Fruit fly (Drosophila melanogaster) whole organism, adult: Measurements from ENCODE around the gene CG44405.

Experiments
- CG11617 ChIP-seq: fragments of 200-800 bp; sonication (Bioruptor generic); optimal IDR thresholded peaks from 2 replicates; lab custom pipeline; 2017; ENCODE audit warnings: mild to moderate bottlenecking, missing biosample characterization, missing genetic modification reagents, missing genetic modification characterization
- CG12768 ChIP-seq: fragments of 200-800 bp; sonication (Bioruptor generic); optimal IDR thresholded peaks from 2 replicates; lab custom pipeline; 2017; ENCODE audit warnings: missing biosample characterization, missing genetic modification characterization, mild to moderate bottlenecking, moderate library complexity, missing genetic modification reagents
- CG14711 ChIP-seq: fragments of 200-800 bp; sonication (Bioruptor generic); optimal IDR thresholded peaks from 2 replicates; lab custom pipeline; 2018; ENCODE audit warnings: missing biosample characterization, mild to moderate bottlenecking, missing genetic modification characterization, moderate library complexity
- CG1620 ChIP-seq: fragments of 200-800 bp; sonication (Bioruptor generic); optimal IDR thresholded peaks from 2 replicates; lab custom pipeline; 2016; ENCODE audit warnings: missing biosample characterization, missing genetic modification characterization
- CG33017 ChIP-seq: fragments of 200-800 bp; sonication (Bioruptor generic); optimal IDR thresholded peaks from 2 replicates; lab custom pipeline; 2018; ENCODE audit warnings: missing biosample characterization, mild to moderate bottlenecking, missing genetic modification characterization, moderate library complexity
- CG5204 ChIP-seq: fragments of 200-800 bp; sonication (Bioruptor generic); optimal IDR thresholded peaks from 2 replicates; lab custom pipeline; 2016; ENCODE audit warnings: missing biosample characterization, missing genetic modification characterization
- CG7045 ChIP-seq: fragments of 200-800 bp; sonication (Bioruptor generic); optimal IDR thresholded peaks from 2 replicates; lab custom pipeline; 2017; ENCODE audit warnings: missing biosample characterization, mild to moderate bottlenecking, missing genetic modification characterization
- CG7101 ChIP-seq: fragments of 200-800 bp; sonication (Bioruptor generic); optimal IDR thresholded peaks from 2 replicates; lab custom pipeline; 2018; ENCODE audit warnings: missing biosample characterization, mild to moderate bottlenecking, missing genetic modification characterization, moderate library complexity
- Clk ChIP-seq: fragments of 200-800 bp; sonication (Bioruptor generic); optimal IDR thresholded peaks from 2 replicates; lab custom pipeline; 2017; ENCODE audit warnings: missing biosample characterization, missing genetic modification characterization
- Crg-1 ChIP-seq: fragments of 200-800 bp; sonication (Bioruptor generic); optimal IDR thresholded peaks from 2 replicates; lab custom pipeline; 2016; ENCODE audit warnings: missing biosample characterization, missing genetic modification characterization
- Hr96 ChIP-seq: fragments of 200-800 bp; sonication (Bioruptor generic); optimal IDR thresholded peaks from 2 replicates; lab custom pipeline; 2016; ENCODE audit warnings: missing biosample characterization, missing genetic modification characterization
- Mnt ChIP-seq: fragments of 200-800 bp; sonication (Bioruptor generic); optimal IDR thresholded peaks from 2 replicates; lab custom pipeline; 2016; ENCODE audit warnings: missing biosample characterization, mild to moderate bottlenecking, missing genetic modification characterization
- bab1 ChIP-seq: fragments of 200-800 bp; sonication (Bioruptor generic); optimal IDR thresholded peaks from 3 replicates; lab custom pipeline; 2019; ENCODE audit warnings: missing biosample characterization, mild to moderate bottlenecking, missing genetic modification characterization, moderate library complexity
- cic ChIP-seq: fragments of 200-800 bp; sonication (Bioruptor generic); optimal IDR thresholded peaks from 2 replicates; lab custom pipeline; 2017; ENCODE audit warnings: missing biosample characterization, mild to moderate bottlenecking, missing genetic modification characterization, moderate library complexity
- cnc ChIP-seq, 2 experiments: fragments of >200 bp; optimal IDR thresholded peaks; 2 replicates each; lab custom pipeline; 2017
- kay ChIP-seq: fragments of 200-800 bp; sonication (Bioruptor generic); peaks from one replicate; lab custom pipeline; 2016; ENCODE audit warnings: missing biosample characterization, missing genetic modification characterization, borderline replicate concordance
- ovo ChIP-seq: fragments of 200-800 bp; sonication (Bioruptor generic); optimal IDR thresholded peaks from 2 replicates; lab custom pipeline; 2016; ENCODE audit warnings: missing biosample characterization, missing genetic modification characterization
- pad ChIP-seq: fragments of 200-800 bp; sonication (Bioruptor generic); optimal IDR thresholded peaks from 3 replicates; lab custom pipeline; 2017; ENCODE audit warnings: missing biosample characterization, missing genetic modification characterization, mild to moderate bottlenecking, moderate library complexity, missing genetic modification reagents
- tj ChIP-seq: fragments of 200-800 bp; sonication (Bioruptor generic); optimal IDR thresholded peaks from 3 replicates; lab custom pipeline; 2017; ENCODE audit warnings: missing biosample characterization, mild to moderate bottlenecking, missing genetic modification characterization, moderate library complexity
- toe ChIP-seq: fragments of 200-800 bp; sonication (Bioruptor generic); optimal IDR thresholded peaks from 2 replicates; lab custom pipeline; 2016; ENCODE audit warnings: missing biosample characterization, missing genetic modification characterization

The CG44405 gene

DNA sequence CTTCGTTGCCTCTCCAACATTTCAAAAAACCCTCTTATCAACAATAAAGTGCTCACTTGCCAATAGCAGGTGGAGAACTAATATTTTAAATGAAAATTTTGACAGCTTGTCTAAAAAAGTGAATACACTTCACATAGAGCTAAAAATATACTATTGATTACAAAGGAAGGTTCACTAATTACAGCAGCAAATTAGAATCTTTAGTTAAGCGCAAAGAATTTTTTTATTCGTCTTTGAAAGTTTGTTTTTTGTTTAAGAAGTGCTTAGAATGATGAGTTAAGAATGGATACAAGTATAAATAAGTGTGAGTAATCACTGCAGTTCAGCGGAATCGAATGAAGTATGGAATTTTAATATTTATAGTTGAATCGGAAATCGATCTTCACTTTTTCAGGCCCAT lies at the start of gene CG44405:
Gene CG44405 (minus strand): TSS at position 101 of the 400 bp plus-strand sequence.
- TF ChIP-seq kay (GFP tag; lab: Kevin White, UChicago): no peak
- TF ChIP-seq pad (GFP tag; lab: Kevin White, UChicago): no peak
- no peak for TF ChIP-seq bab1 (GFP tag; lab: Kevin White, UChicago)
- no peak for TF ChIP-seq cic (GFP tag; lab: Kevin White, UChicago)
- TF ChIP-seq cnc (optimal IDR thresholded peaks at IDR 0.05; lab: Kevin White, UChicago): no peak
- TF ChIP-seq CG7101 (tag; lab: Kevin White, UChicago): no peak
- TF ChIP-seq CG5204 (GFP tag; lab: Kevin White, UChicago): no peak
- TF ChIP-seq Hr96: no peak
- TF ChIP-seq CG33017 (tag; lab: Kevin White, UChicago): no peak
- TF ChIP-seq CG1620 (GFP tag; lab: Kevin White, UChicago): no peak
- no peak for TF ChIP-seq CG7045
- no peak for TF ChIP-seq CG11617 (GFP tag; lab: Kevin White, UChicago)
- TF ChIP-seq CG14711 (tag; lab: Kevin White, UChicago): no peak

DNA sequence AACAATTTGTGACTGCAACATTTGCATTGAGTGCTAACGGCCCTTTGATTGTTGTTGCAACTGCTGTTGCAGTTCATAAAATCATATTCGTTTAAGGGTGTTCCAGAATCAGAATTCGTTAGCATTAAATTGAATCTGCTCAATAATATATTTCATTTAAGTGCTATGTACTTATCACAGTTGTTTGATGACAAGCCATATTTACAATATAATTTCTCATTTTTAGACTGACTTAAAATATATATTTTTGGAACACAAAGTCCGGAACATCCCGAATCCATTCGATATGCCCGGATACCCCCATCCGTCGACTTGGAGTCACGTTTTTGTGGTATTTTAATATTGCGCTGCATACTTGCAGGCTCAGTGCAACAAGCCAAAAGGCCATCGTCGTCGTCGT lies 48.7 kb upstream of the CG44405 start:
- no peak for TF ChIP-seq cic (GFP tag; lab: Kevin White, UChicago)
- no peak for TF ChIP-seq bab1 (GFP tag; lab: Kevin White, UChicago)
- no peak for TF ChIP-seq CG33017 (tag; lab: Kevin White, UChicago)
- TF ChIP-seq tj: no peak
- no peak for TF ChIP-seq Mnt (GFP tag; lab: Kevin White, UChicago)
- no peak for TF ChIP-seq CG5204 (GFP tag; lab: Kevin White, UChicago)
- TF ChIP-seq CG1620 (GFP tag; lab: Kevin White, UChicago): no peak

DNA sequence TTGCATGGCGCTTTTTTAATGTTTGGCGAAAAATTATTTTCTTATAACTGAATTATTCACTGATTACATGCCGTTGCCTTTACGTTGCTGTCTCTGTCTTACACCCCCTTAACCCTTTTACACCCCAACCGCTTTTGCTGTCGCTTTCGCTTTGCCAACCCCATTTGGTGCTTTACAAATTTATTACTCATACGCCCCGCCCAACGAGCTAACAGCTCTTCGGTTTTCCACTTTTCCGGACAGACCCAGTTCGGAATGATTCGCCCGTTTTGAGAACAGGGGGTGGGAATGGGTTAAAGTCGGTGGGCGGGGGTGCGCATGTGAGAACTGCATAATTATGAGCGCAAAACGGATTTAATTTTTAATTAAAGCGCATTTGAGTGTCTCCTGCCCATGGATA lies 38.8 kb upstream of the CG44405 start:
- TF ChIP-seq Hr96 (no peak), Crg-1 (GFP tag; lab: Kevin White, UChicago) (no peak), Mnt (GFP tag; lab: Kevin White, UChicago) (no peak), CG33017 (tag; lab: Kevin White, UChicago) (no peak), CG7045 (no peak), kay (GFP tag; lab: Kevin White, UChicago) (no peak), pad (GFP tag; lab: Kevin White, UChicago) (no peak), Clk (GFP tag; lab: Kevin White, UChicago) (no peak), cic (GFP tag; lab: Kevin White, UChicago) (no peak), bab1 (GFP tag; lab: Kevin White, UChicago) (no peak), cnc (optimal IDR thresholded peaks at IDR 0.05; lab: Kevin White, UChicago) (no peak), tj (no peak), ovo (no peak), CG7101 (tag; lab: Kevin White, UChicago) (no peak), CG12768 (GFP tag; lab: Kevin White, UChicago) (no peak)

DNA sequence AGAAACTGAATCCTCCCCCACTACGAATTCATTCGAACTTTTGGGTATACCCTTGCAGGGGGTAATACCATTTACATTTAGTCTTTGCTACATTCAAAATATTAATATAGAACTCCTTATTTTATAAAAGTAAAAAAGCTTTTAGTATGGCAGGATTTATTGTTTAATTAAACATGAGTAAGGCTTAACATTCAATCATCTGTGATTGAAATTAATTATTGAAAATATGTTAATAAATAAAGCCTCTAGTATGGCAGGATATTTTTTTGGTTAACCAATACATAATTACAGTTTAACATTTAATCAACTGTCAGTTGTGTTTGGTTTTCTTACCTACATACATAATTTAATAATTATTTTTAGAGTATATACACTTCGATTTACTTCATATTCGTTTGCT lies 32.6 kb upstream of the CG44405 start:
- no peak for TF ChIP-seq toe
- TF ChIP-seq ovo: no peak
- TF ChIP-seq CG11617 (GFP tag; lab: Kevin White, UChicago): no peak
- TF ChIP-seq CG1620 (GFP tag; lab: Kevin White, UChicago): no peak
- no peak for TF ChIP-seq Hr96
- no peak for TF ChIP-seq CG12768 (GFP tag; lab: Kevin White, UChicago)
- no peak for TF ChIP-seq Clk (GFP tag; lab: Kevin White, UChicago)
- no peak for TF ChIP-seq CG7045
- TF ChIP-seq cnc (optimal IDR thresholded peaks at IDR 0.05; lab: Kevin White, UChicago): no peak
- no peak for TF ChIP-seq Crg-1 (GFP tag; lab: Kevin White, UChicago)

dm6 chr2L:16365603-16366002 lies 23.5 kb upstream of the CG44405 start, which contains the start of gene jhamt:
Gene jhamt, plus strand, starts transcription at chr2L:16365903.
- TF ChIP-seq ovo (no peak), toe (no peak), Mnt (GFP tag; lab: Kevin White, UChicago) (no peak), Crg-1 (GFP tag; lab: Kevin White, UChicago) (no peak)

DNA sequence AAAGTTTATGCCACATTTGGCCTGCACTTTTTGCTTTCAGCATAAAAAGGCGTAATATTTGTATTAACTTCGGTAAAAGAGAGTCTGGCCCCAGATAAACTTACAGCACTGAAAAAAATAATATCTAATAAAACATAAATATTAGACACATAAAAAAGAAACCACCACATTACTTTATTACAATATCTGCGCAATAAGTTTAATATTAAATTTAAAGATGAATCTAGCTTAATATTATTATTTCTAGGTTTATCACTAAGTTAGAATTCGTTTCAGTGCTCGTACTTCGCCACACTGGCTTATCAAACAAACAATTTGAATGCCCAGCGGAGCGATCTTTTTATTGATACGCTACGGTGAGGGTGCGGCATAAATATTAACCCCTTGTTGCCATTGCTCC lies 15.7 kb upstream of the CG44405 start:
- TF ChIP-seq pad (GFP tag; lab: Kevin White, UChicago): no peak
- TF ChIP-seq Hr96: no peak
- no peak for TF ChIP-seq cic (GFP tag; lab: Kevin White, UChicago)
- TF ChIP-seq CG7101 (tag; lab: Kevin White, UChicago): no peak
- TF ChIP-seq ovo: no peak
- no peak for TF ChIP-seq Crg-1 (GFP tag; lab: Kevin White, UChicago)
- no peak for TF ChIP-seq bab1 (GFP tag; lab: Kevin White, UChicago)
- no peak for TF ChIP-seq Mnt (GFP tag; lab: Kevin White, UChicago)
- no peak for TF ChIP-seq toe
- TF ChIP-seq CG33017 (tag; lab: Kevin White, UChicago): no peak
- no peak for TF ChIP-seq Clk (GFP tag; lab: Kevin White, UChicago)
- no peak for TF ChIP-seq CG1620 (GFP tag; lab: Kevin White, UChicago)
- TF ChIP-seq tj: no peak
- no peak for TF ChIP-seq CG14711 (tag; lab: Kevin White, UChicago)
- TF ChIP-seq CG7045: no peak
- TF ChIP-seq CG12768 (GFP tag; lab: Kevin White, UChicago): no peak
- no peak for TF ChIP-seq kay (GFP tag; lab: Kevin White, UChicago)
- TF ChIP-seq CG11617 (GFP tag; lab: Kevin White, UChicago): no peak
- no peak for TF ChIP-seq cnc (optimal IDR thresholded peaks at IDR 0.05; lab: Kevin White, UChicago)
